Worm (Caenorhabditis elegans) whole organism, early embryonic: Measurements from ENCODE around the gene jmjd-5.

ENCODE experiments used
- B0310.2 ChIP-seq: sonication (generic microtip); optimal IDR thresholded peaks from 2 replicates; lab custom pipeline; 2016; ENCODE audit warnings: mild to moderate bottlenecking, missing genetic modification characterization, missing compliant biosample characterization
- F13C5.2 ChIP-seq: sonication (generic microtip); optimal IDR thresholded peaks from 2 replicates; lab custom pipeline; 2017; ENCODE audit warnings: mild to moderate bottlenecking, missing genetic modification characterization, inconsistent platforms, missing compliant biosample characterization
- aly-1 ChIP-seq: sonication (generic microtip); optimal IDR thresholded peaks from 2 replicates; lab custom pipeline; 2016; ENCODE audit warnings: missing genetic modification characterization, missing compliant biosample characterization
- ama-1 ChIP-seq: fragments of 150-350 bp; optimal IDR thresholded peaks from 2 replicates; lab custom pipeline; 2014
- ceh-13 ChIP-seq: fragments of 200-800 bp; sonication (Bioruptor generic); optimal IDR thresholded peaks from 2 replicates; lab custom pipeline; 2018; ENCODE audit warnings: mild to moderate bottlenecking, missing genetic modification characterization, missing compliant biosample characterization
- ceh-36 ChIP-seq: sonication (generic microtip); optimal IDR thresholded peaks from 2 replicates; lab custom pipeline; 2016; ENCODE audit warnings: missing genetic modification characterization, inconsistent platforms, missing compliant biosample characterization
- ets-7 ChIP-seq: sonication (generic microtip); optimal IDR thresholded peaks from 2 replicates; lab custom pipeline; 2016; ENCODE audit warnings: missing genotype, missing genetic modification characterization, missing compliant biosample characterization
- flt-1 ChIP-seq: fragments of 200-800 bp; sonication (Bioruptor generic); IDR thresholded peaks from 2 replicates; pipeline ENCODE4 v1.3.6; 2022; ENCODE audit warnings: missing genetic modification characterization, missing compliant biosample characterization
- hmbx-1 ChIP-seq: sonication (generic microtip); optimal IDR thresholded peaks from 2 replicates; lab custom pipeline; 2016; ENCODE audit warnings: mild to moderate bottlenecking, missing genetic modification characterization, missing compliant biosample characterization
- hmg-4 ChIP-seq: fragments of 200-800 bp; sonication (Bioruptor generic); optimal IDR thresholded peaks from 2 replicates; lab custom pipeline; 2018; ENCODE audit warnings: mild to moderate bottlenecking, missing genetic modification characterization, missing compliant biosample characterization
- hnd-1 ChIP-seq: sonication (generic microtip); optimal IDR thresholded peaks from 2 replicates; lab custom pipeline; 2016; ENCODE audit warnings: missing genetic modification characterization, missing compliant biosample characterization
- pes-1 ChIP-seq: fragments of 200-800 bp; sonication (Bioruptor generic); IDR thresholded peaks from 2 replicates; pipeline ENCODE4 v1.3.6; 2022; ENCODE audit warnings: missing genetic modification reagents, missing genetic modification characterization, missing compliant biosample characterization
- scrt-1 ChIP-seq: fragments of 200-800 bp; sonication (Bioruptor generic); IDR thresholded peaks from 2 replicates; pipeline ENCODE4 v1.3.6; 2022; ENCODE audit warnings: missing genetic modification characterization, missing compliant biosample characterization
- sea-1 ChIP-seq: fragments of 200-800 bp; sonication (Bioruptor generic); conservative IDR thresholded peaks from 2 replicates; pipeline ENCODE4 v1.3.6; 2022; ENCODE audit warnings: missing genetic modification characterization, missing compliant biosample characterization
- tbx-11 ChIP-seq: fragments of 200-800 bp; sonication (Bioruptor generic); IDR thresholded peaks from 2 replicates; pipeline ENCODE4 v1.3.6; 2022; ENCODE audit warnings: missing genetic modification characterization, missing compliant biosample characterization
- tbx-37 ChIP-seq: fragments of 200-800 bp; sonication (Bioruptor generic); conservative IDR thresholded peaks from 2 replicates; pipeline ENCODE4 v1.3.6; 2022; ENCODE audit warnings: missing genetic modification reagents, missing genetic modification characterization, missing compliant biosample characterization
- tra-4 ChIP-seq: sonication (generic microtip); optimal IDR thresholded peaks from 2 replicates; lab custom pipeline; 2017; ENCODE audit warnings: missing genetic modification characterization, missing compliant biosample characterization

jmjd-5 gene

DNA sequence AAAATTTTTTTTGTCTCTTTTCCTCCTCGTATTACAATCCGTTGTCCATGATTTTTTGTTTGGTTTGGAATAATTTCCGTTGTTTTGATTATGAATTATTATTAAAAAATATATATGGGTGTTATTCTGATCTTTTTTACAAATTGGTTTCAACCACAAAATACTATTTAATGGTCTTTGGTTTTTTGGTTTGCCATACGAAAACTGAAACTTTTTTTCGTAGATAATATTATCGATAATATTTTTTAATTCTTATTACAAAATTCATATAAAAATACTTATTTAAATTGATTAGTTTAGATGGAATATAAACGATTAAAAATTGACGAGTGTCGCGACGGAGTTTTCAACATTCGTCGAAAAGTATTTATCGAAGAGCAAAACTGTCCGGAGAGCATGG lies at the start of gene jmjd-5:
jmjd-5 (plus strand) TSS at position 301 of the 400 bp plus-strand sequence.
- TF ChIP-seq tbx-11 (GFP tag; lab: Robert Waterston, UW), result no peak
- TF ChIP-seq tbx-37, result no peak
- TF ChIP-seq ceh-36 (tag; lab: Kevin White, UChicago), result no peak
- TF ChIP-seq sea-1 (GFP tag; lab: Robert Waterston, UW), result no peak
- TF ChIP-seq pes-1 (GFP tag; lab: Robert Waterston, UW), result no peak
- TF ChIP-seq hmbx-1, result no peak

DNA sequence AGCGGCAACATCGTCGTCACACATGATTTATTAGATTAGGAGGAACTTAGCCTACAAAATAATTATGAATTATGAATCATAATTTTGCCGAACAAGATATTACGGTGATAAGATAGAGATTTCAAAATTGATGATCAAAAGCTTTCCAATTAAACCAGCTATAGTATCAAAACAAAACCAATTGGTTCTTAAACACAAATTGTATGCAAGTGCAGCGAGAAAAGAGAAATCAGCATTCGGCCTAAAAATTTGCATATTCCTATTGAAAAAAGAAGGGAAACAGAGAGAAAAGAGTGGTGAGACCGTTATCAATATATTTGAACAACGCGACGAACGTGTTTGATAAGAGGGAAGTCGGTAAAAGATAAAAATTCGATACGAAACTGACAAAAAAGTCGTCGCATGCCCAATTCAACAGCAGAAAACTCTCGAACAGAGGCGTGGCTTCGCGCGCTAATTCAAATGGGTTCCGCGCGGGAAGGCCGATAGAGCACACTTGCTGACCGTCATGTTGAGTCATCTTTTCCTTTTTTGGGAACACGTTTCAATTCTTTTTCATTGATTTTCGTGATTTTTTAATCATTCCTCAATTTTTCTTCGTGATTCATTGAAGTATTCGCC lies 49.1 kb upstream of the jmjd-5 start, which contains the start of gene act-2:
act-2 (minus strand) TSS at position 51 of the 621 bp plus-strand sequence.
- no peak for TF ChIP-seq ceh-13 (GFP tag; lab: Kevin White, UChicago)
- peak; percentile 38 for TF ChIP-seq B0310.2 (tag; lab: Kevin White, UChicago)

ce11 chrV:11078874-11079273 lies 48.4 kb upstream of the jmjd-5 start:
- no peak for TF ChIP-seq F13C5.2 (tag; lab: Kevin White, UChicago)
- TF ChIP-seq ama-1, result no peak
- TF ChIP-seq tbx-11 (GFP tag; lab: Robert Waterston, UW), result no peak
- no peak for TF ChIP-seq B0310.2 (tag; lab: Kevin White, UChicago)
- TF ChIP-seq tbx-37, result no peak
- no peak for TF ChIP-seq scrt-1
- no peak for TF ChIP-seq flt-1 (GFP tag; lab: Robert Waterston, UW)
- no peak for TF ChIP-seq sea-1 (GFP tag; lab: Robert Waterston, UW)
- TF ChIP-seq aly-1, result no peak
- TF ChIP-seq hmg-4 (GFP tag; lab: Kevin White, UChicago), result no peak

DNA sequence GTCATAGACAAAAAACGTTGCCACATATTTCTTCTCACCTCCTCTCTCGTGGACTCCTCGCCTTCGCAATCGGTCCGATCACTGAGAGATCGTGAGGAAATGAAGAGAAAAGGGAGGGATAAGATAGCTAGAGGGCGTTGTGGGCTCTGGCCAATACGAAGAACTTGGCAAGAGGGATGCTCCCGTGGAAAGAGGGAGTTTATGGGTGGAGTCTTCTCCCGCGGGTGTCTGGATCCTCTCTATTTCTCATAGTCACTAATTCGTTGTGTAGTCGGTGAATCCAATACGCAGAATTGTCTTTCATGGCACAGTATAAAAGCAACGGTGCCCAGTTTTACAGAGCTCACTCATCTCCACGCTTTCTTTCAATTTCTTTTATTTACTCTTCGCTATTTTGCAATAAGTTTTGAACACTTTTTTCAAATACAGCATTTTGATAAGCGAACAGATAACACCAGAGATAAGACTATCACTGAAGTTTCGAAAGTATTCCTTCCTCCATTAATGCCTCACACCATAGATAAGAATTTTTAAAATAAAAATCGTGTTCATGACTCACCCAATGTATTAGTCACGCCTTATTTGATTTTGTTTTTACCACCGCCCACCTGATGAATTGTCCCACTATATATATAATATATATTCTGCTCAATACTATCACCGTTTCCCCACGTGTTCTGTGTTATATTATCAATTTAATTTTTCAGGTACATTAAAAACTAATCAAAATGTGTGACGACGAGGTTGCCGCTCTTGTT lies 46.8 kb upstream of the jmjd-5 start, which contains the start of gene act-1:
act-1 (plus strand) TSS at position 708 of the 758 bp plus-strand sequence.
- TF ChIP-seq hmg-4 (GFP tag; lab: Kevin White, UChicago) (peak; percentile 73), B0310.2 (tag; lab: Kevin White, UChicago) (no peak), aly-1 (no peak), F13C5.2 (tag; lab: Kevin White, UChicago) (peak; percentile 26), pes-1 (GFP tag; lab: Robert Waterston, UW) (peak; percentile 10; the same call in 1 of the 2 replicates), scrt-1 (no peak), tbx-11 (GFP tag; lab: Robert Waterston, UW) (no peak), hmbx-1 (no peak), flt-1 (GFP tag; lab: Robert Waterston, UW) (0 out of 2 replicates have a peak, but pooled peaks have one; percentile 37), ceh-13 (GFP tag; lab: Kevin White, UChicago) (no peak), ama-1 (no peak)

- TF ChIP-seq tbx-11 (GFP tag; lab: Robert Waterston, UW) (no peak), hmbx-1 (no peak), ama-1 (no peak), hmg-4 (GFP tag; lab: Kevin White, UChicago) (no peak), tra-4 (tag; lab: Kevin White, UChicago) (no peak), flt-1 (GFP tag; lab: Robert Waterston, UW) (no peak), ceh-13 (GFP tag; lab: Kevin White, UChicago) (no peak), tbx-37 (no peak), ets-7 (no peak), pes-1 (GFP tag; lab: Robert Waterston, UW) (no peak), B0310.2 (tag; lab: Kevin White, UChicago) (no peak), aly-1 (no peak), ceh-36 (tag; lab: Kevin White, UChicago) (no peak), scrt-1 (no peak), sea-1 (GFP tag; lab: Robert Waterston, UW) (no peak), F13C5.2 (tag; lab: Kevin White, UChicago) (no peak), hnd-1 (tag; lab: Kevin White, UChicago) (no peak)
Observed at ce11 chrV:11082475-11082874, 44.8 kb upstream of the jmjd-5 start.

- TF ChIP-seq ceh-36 (tag; lab: Kevin White, UChicago), result no peak
Observed at ce11 chrV:11082964-11083363, 44.3 kb upstream of the jmjd-5 start.

ce11 chrV:11083691-11084090 lies 43.6 kb upstream of the jmjd-5 start:
- TF ChIP-seq hmg-4 (GFP tag; lab: Kevin White, UChicago) (peak; percentile 22), F13C5.2 (tag; lab: Kevin White, UChicago) (peak; percentile 35), tbx-37 (no peak)

DNA sequence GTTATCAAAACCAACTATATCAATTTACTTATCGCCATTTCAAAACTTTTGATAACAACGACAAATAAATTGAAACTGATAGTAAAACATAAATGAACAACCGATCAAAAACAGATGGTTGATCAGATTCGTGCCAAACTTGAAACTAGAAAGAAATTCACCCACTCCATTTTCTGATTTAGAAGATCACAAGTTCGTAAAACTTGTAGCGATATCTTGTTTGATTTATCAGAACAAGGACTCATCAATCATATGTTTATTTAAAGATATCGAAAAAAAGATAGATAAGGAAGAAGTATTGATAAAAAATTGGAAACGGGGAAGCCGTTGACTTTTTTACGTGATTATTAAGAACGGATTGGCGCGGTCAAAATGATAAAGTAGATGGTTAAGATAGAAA lies 40.2 kb upstream of the jmjd-5 start:
- TF ChIP-seq ceh-36 (tag; lab: Kevin White, UChicago) (no peak), pes-1 (GFP tag; lab: Robert Waterston, UW) (no peak), flt-1 (GFP tag; lab: Robert Waterston, UW) (no peak), aly-1 (no peak), B0310.2 (tag; lab: Kevin White, UChicago) (no peak), hmg-4 (GFP tag; lab: Kevin White, UChicago) (no peak), scrt-1 (no peak), F13C5.2 (tag; lab: Kevin White, UChicago) (no peak), hnd-1 (tag; lab: Kevin White, UChicago) (no peak), tbx-37 (no peak), tbx-11 (GFP tag; lab: Robert Waterston, UW) (no peak), ets-7 (no peak)
